Worm (Caenorhabditis elegans) whole organism, L1 larva: Measurements from ENCODE around the gene ZK813.6.

Source experiments
- C04F5.9 ChIP-seq: sonication (generic microtip); optimal IDR thresholded peaks from 2 replicates; lab custom pipeline; 2016; ENCODE audit warnings: missing genetic modification characterization, missing compliant biosample characterization
- C34B4.2 ChIP-seq: sonication (generic microtip); optimal IDR thresholded peaks from 2 replicates; lab custom pipeline; 2017; ENCODE audit warnings: mild to moderate bottlenecking, missing genetic modification characterization, missing compliant biosample characterization
- aha-1 ChIP-seq: fragments of 150-350 bp; optimal IDR thresholded peaks from 2 replicates; lab custom pipeline; 2014; ENCODE audit warnings: missing biosample characterization, missing genetic modification characterization
- alr-1 ChIP-seq: fragments of 200-800 bp; sonication (Bioruptor generic); optimal IDR thresholded peaks from 2 replicates; lab custom pipeline; 2018; ENCODE audit warnings: borderline replicate concordance, mild to moderate bottlenecking, missing genetic modification characterization, missing compliant biosample characterization
- ceh-8 ChIP-seq: fragments of 200-800 bp; sonication (Bioruptor generic); optimal IDR thresholded peaks from 2 replicates; lab custom pipeline; 2018; ENCODE audit warnings: mild to moderate bottlenecking, missing genetic modification characterization, moderate library complexity, missing compliant biosample characterization
- ceh-82 ChIP-seq, 3 experiments: fragments of 150-350 bp in 1 of 3; sonication (generic microtip) in 2 of 3; optimal IDR thresholded peaks; 2 replicates each; lab custom pipeline; 2014 to 2017; ENCODE audit warnings: missing biosample characterization in 3 of 3, missing genetic modification characterization in 3 of 3
- ceh-88 ChIP-seq: fragments of 200-800 bp; sonication (Bioruptor generic); IDR thresholded peaks from 2 replicates; pipeline ENCODE4 v1.3.6; 2022; ENCODE audit warnings: missing genetic modification characterization, missing compliant biosample characterization
- ceh-90 ChIP-seq: sonication (generic microtip); optimal IDR thresholded peaks from 2 replicates; lab custom pipeline; 2016; ENCODE audit warnings: missing genetic modification characterization, missing compliant biosample characterization
- dpl-1 ChIP-seq, 3 experiments: fragments of 150-350 bp in 2 of 3; sonication (generic microtip) in 1 of 3; optimal IDR thresholded peaks; 2 replicates each; lab custom pipeline; 2014 to 2017; ENCODE audit warnings: missing biosample characterization in 3 of 3, missing genetic modification characterization in 3 of 3, missing genetic modification reagents in 3 of 3
- dsc-1 ChIP-seq: sonication (generic microtip); optimal IDR thresholded peaks from 2 replicates; lab custom pipeline; 2016; ENCODE audit warnings: mild to moderate bottlenecking, missing genetic modification characterization, missing compliant biosample characterization
- efl-1 ChIP-seq, 4 experiments: fragments of 150-350 bp; optimal IDR thresholded peaks in 3 of 4; peaks in 1 of 4; 1 replicate in 1 of 4; 2 replicates in 3 of 4; lab custom pipeline; 2014; ENCODE audit warnings: missing biosample characterization in 2 of 4, missing genetic modification characterization in 2 of 4, missing genetic modification reagents in 2 of 4
- efl-3 ChIP-seq: fragments of 200-800 bp; sonication (Bioruptor generic); optimal IDR thresholded peaks from 2 replicates; lab custom pipeline; 2018; ENCODE audit warnings: mild to moderate bottlenecking, missing genetic modification characterization, missing compliant biosample characterization
- ets-5 ChIP-seq: fragments of 200-800 bp; sonication (Bioruptor generic); IDR thresholded peaks from 2 replicates; pipeline ENCODE4 v1.3.6; 2022; ENCODE audit warnings: missing genetic modification characterization, missing compliant biosample characterization
- fkh-8 ChIP-seq: sonication (generic microtip); optimal IDR thresholded peaks from 2 replicates; lab custom pipeline; 2016; ENCODE audit warnings: mild to moderate bottlenecking, missing genetic modification characterization, missing compliant biosample characterization
- fos-1 ChIP-seq: fragments of 150-350 bp; optimal IDR thresholded peaks from 2 replicates; lab custom pipeline; 2014; ENCODE audit warnings: missing biosample characterization, missing genetic modification characterization
- hlh-17 ChIP-seq: fragments of 200-800 bp; sonication (Bioruptor generic); optimal IDR thresholded peaks from 2 replicates; lab custom pipeline; 2018; ENCODE audit warnings: missing genetic modification characterization, mild to moderate bottlenecking, missing compliant biosample characterization, moderate library complexity, borderline replicate concordance
- hlh-4 ChIP-seq: sonication (generic microtip); optimal IDR thresholded peaks from 2 replicates; lab custom pipeline; 2016; ENCODE audit warnings: mild to moderate bottlenecking, missing genetic modification characterization, missing compliant biosample characterization
- hpl-2 ChIP-seq: fragments of 150-350 bp; optimal IDR thresholded peaks from 2 replicates; lab custom pipeline; 2014; ENCODE audit warnings: missing biosample characterization, missing genetic modification reagents, missing genetic modification characterization
- jun-1 ChIP-seq: fragments of 150-350 bp; optimal IDR thresholded peaks from 2 replicates; lab custom pipeline; 2014; ENCODE audit warnings: missing biosample characterization, missing genetic modification reagents, missing genetic modification characterization
- lin-13 ChIP-seq: fragments of 150-350 bp; optimal IDR thresholded peaks from 2 replicates; lab custom pipeline; 2014; ENCODE audit warnings: missing biosample characterization, missing genetic modification reagents, missing genetic modification characterization
- lin-14 ChIP-seq: fragments of 200-800 bp; sonication (Bioruptor generic); optimal IDR thresholded peaks from 2 replicates; lab custom pipeline; 2018; ENCODE audit warnings: mild to moderate bottlenecking, missing genetic modification characterization, moderate library complexity, missing compliant biosample characterization
- lin-35 ChIP-seq, 2 experiments: fragments of 150-350 bp; optimal IDR thresholded peaks; 2 replicates each; lab custom pipeline; 2014; ENCODE audit warnings: missing biosample characterization in 2 of 2, missing genetic modification characterization in 2 of 2, missing genetic modification reagents in 2 of 2
- lin-39 ChIP-seq: fragments of 150-350 bp; optimal IDR thresholded peaks from 2 replicates; lab custom pipeline; 2014; ENCODE audit warnings: missing biosample characterization, missing genetic modification reagents, missing genetic modification characterization
- mdl-1 ChIP-seq, 2 experiments: fragments of 150-350 bp; optimal IDR thresholded peaks; 2 replicates each; lab custom pipeline; 2014 to 2017; ENCODE audit warnings: missing biosample characterization in 2 of 2, missing genetic modification characterization in 2 of 2, inconsistent platforms in 1 of 2
- mep-1 ChIP-seq: fragments of 150-350 bp; optimal IDR thresholded peaks from 2 replicates; lab custom pipeline; 2014; ENCODE audit warnings: missing biosample characterization, missing genetic modification characterization
- nhr-19 ChIP-seq: fragments of 200-800 bp; sonication (Bioruptor generic); conservative IDR thresholded peaks from 2 replicates; pipeline ENCODE4 v1.3.6; 2022; ENCODE audit warnings: missing genetic modification characterization, missing compliant biosample characterization
- nhr-28 ChIP-seq: fragments of 150-350 bp; optimal IDR thresholded peaks from 2 replicates; lab custom pipeline; 2014; ENCODE audit warnings: missing biosample characterization, missing genetic modification characterization
- nhr-71 ChIP-seq: sonication (generic microtip); optimal IDR thresholded peaks from 2 replicates; lab custom pipeline; 2016; ENCODE audit warnings: mild to moderate bottlenecking, missing genetic modification characterization, moderate library complexity, missing compliant biosample characterization
- nhr-77 ChIP-seq: fragments of 150-350 bp; optimal IDR thresholded peaks from 2 replicates; lab custom pipeline; 2014; ENCODE audit warnings: missing biosample characterization, missing genetic modification characterization
- nhr-84 ChIP-seq: sonication (generic microtip); optimal IDR thresholded peaks from 2 replicates; lab custom pipeline; 2017; ENCODE audit warnings: missing biosample characterization, missing genetic modification characterization
- nhr-85 ChIP-seq: sonication (generic microtip); peaks from one replicate; lab custom pipeline; 2016; ENCODE audit warnings: missing genetic modification characterization, inconsistent platforms, missing compliant biosample characterization
- pax-3 ChIP-seq: fragments of 200-800 bp; sonication (Bioruptor generic); optimal IDR thresholded peaks from 2 replicates; lab custom pipeline; 2018; ENCODE audit warnings: mild to moderate bottlenecking, missing genetic modification characterization, moderate library complexity, missing compliant biosample characterization
- pqm-1 ChIP-seq: sonication (generic microtip); optimal IDR thresholded peaks from 3 replicates; lab custom pipeline; 2017; ENCODE audit warnings: missing biosample characterization, missing genetic modification characterization
- snu-23 ChIP-seq: sonication (generic microtip); optimal IDR thresholded peaks from 2 replicates; lab custom pipeline; 2016; ENCODE audit warnings: missing genetic modification characterization, missing compliant biosample characterization
- sup-37 ChIP-seq: fragments of 200-800 bp; sonication (Bioruptor generic); optimal IDR thresholded peaks from 2 replicates; lab custom pipeline; 2018; ENCODE audit warnings: mild to moderate bottlenecking, missing genetic modification characterization, missing compliant biosample characterization
- tbx-2 ChIP-seq: sonication (generic microtip); optimal IDR thresholded peaks from 2 replicates; lab custom pipeline; 2016; ENCODE audit warnings: missing genetic modification characterization, missing compliant biosample characterization
- unc-130 ChIP-seq: fragments of 150-350 bp; optimal IDR thresholded peaks from 2 replicates; lab custom pipeline; 2017; ENCODE audit warnings: missing biosample characterization, missing genetic modification characterization, inconsistent platforms
- unc-62 ChIP-seq: fragments of 150-350 bp; optimal IDR thresholded peaks from 2 replicates; lab custom pipeline; 2014; ENCODE audit warnings: missing biosample characterization, missing genetic modification reagents, missing genetic modification characterization
- unc-98 ChIP-seq: fragments of 200-800 bp; sonication (Bioruptor generic); IDR thresholded peaks from 2 replicates; pipeline ENCODE4 v1.3.6; 2022; ENCODE audit warnings: missing genetic modification characterization, missing compliant biosample characterization
- vab-15 ChIP-seq: sonication (generic microtip); optimal IDR thresholded peaks from 2 replicates; lab custom pipeline; 2017; ENCODE audit warnings: missing genotype, mild to moderate bottlenecking, missing genetic modification characterization, missing compliant biosample characterization
- zip-4 ChIP-seq: fragments of 200-800 bp; sonication (Bioruptor generic); optimal IDR thresholded peaks from 2 replicates; lab custom pipeline; 2018; ENCODE audit warnings: mild to moderate bottlenecking, missing genetic modification characterization, moderate library complexity, missing compliant biosample characterization

Gene ZK813.6

DNA sequence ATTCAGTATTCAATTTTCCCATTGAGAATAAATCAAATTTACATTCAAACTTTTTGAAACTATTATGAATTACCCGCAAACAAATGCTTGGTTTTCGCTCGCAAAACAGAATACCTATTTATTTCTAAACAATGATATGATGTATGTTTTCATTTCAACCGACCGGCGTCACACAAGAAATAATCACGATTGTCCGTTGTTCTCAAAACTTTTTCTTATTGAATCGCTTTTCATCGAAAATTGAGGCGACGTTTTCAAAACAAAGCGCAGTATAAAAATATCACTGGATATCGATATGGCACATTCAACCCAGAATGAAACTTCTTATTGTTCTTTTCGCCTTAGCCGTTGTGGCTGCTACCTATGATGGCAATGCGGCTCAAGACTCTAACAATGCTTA, 16.9 kb downstream of the ZK813.6 start, which contains the start of gene ZK813.3:
Gene ZK813.3 (plus strand): TSS at position 301 of the 400 bp plus-strand sequence.
- TF ChIP-seq hlh-4 (no peak), nhr-19 (GFP tag; lab: Robert Waterston, UW) (no peak), tbx-2 (tag; lab: Kevin White, UChicago) (no peak), sup-37 (GFP tag; lab: Kevin White, UChicago) (no peak), nhr-84 (no peak), unc-62 (GFP tag; lab: Kevin White, UChicago) (no peak), snu-23 (GFP tag; lab: Kevin White, UChicago) (no peak), dpl-1 (GFP tag; optimal IDR thresholded peaks at IDR 0.05; lab: Kevin White, UChicago) (no peak), ceh-90 (tag; lab: Kevin White, UChicago) (no peak), unc-130 (tag; lab: Kevin White, UChicago) (no peak), pax-3 (tag; lab: Kevin White, UChicago) (no peak), lin-13 (no peak), ceh-88 (no peak), lin-39 (tag; lab: Kevin White, UChicago) (no peak), nhr-85 (no peak)

DNA sequence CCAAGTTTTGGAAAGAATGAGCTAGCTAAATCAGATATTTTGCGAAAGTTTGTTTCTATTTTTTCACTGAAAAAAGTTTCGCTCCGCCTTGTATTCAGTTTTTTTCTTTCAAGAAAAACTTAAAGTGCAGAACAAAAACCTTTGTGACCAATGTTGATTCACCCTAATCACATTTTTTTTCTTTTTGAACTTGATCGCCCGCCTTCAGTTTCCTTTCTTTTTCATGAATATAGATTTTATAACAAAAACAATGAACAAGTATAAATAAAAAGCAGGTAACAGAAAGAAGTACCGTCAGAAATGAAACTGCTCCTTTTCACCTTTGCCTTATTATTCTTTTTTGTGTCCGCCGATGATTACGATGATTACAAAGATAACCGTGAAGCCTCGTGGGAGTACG, 18.9 kb downstream of the ZK813.6 start, which contains the start of gene ZK813.2:
Gene ZK813.2 (plus strand): TSS at position 301 of the 400 bp plus-strand sequence.
- TF ChIP-seq alr-1 (no peak), unc-130 (tag; lab: Kevin White, UChicago) (no peak), pqm-1 (tag; lab: Kevin White, UChicago) (no peak), zip-4 (no peak), nhr-28 (no peak), lin-35 (GFP tag; optimal IDR thresholded peaks at IDR 0.05; lab: Kevin White, UChicago) (no peak), C34B4.2 (no peak), vab-15 (no peak), jun-1 (tag; lab: Kevin White, UChicago) (no peak), lin-13 (no peak), ceh-82 (tag; optimal IDR thresholded peaks at IDR 0.05; lab: Kevin White, UChicago) (no peak)

DNA sequence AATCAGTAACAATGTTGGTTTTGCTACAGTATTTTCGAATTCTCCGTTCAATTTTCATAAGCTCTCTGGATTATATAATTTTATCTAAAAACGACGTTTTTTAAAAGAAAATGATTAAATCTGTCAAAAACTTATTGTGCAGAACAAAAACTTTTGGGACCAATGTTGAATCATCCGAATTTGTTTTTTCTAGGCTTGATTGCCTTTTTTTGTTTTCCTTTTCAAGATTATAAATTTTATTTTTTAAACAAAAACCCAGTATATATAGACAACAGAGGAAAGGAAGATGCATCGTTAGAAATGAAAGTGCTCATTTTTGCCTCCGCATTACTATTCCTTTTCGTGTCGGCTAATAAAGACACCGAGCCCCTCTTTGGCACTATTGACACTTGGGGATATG, 19.9 kb downstream of the ZK813.6 start, which contains the start of gene ZK813.7:
Gene ZK813.7 (plus strand): TSS at position 301 of the 400 bp plus-strand sequence.
- TF ChIP-seq C04F5.9 (tag; lab: Kevin White, UChicago) = no peak
- no peak for TF ChIP-seq fos-1 (tag; lab: Kevin White, UChicago)
- no peak for TF ChIP-seq lin-14 (GFP tag; lab: Kevin White, UChicago)
- TF ChIP-seq unc-62 (GFP tag; lab: Kevin White, UChicago) = no peak
- TF ChIP-seq hpl-2 = no peak
- TF ChIP-seq ceh-82 (tag; optimal IDR thresholded peaks at IDR 0.05; lab: Kevin White, UChicago) = no peak
- TF ChIP-seq unc-98 (GFP tag; lab: Robert Waterston, UW) = no peak
- TF ChIP-seq nhr-85 = no peak
- no peak for TF ChIP-seq hlh-4
- TF ChIP-seq mdl-1 (tag; optimal IDR thresholded peaks at IDR 0.05; lab: Kevin White, UChicago) = no peak
- no peak for TF ChIP-seq ceh-8 (GFP tag; lab: Kevin White, UChicago)
- no peak for TF ChIP-seq efl-1 (optimal IDR thresholded peaks at IDR 0.05; lab: Kevin White, UChicago)
- TF ChIP-seq efl-1 (GFP tag; optimal IDR thresholded peaks at IDR 0.05 in 1 of 2; lab: Kevin White, UChicago) = no peak
- TF ChIP-seq lin-39 (tag; lab: Kevin White, UChicago) = no peak

DNA sequence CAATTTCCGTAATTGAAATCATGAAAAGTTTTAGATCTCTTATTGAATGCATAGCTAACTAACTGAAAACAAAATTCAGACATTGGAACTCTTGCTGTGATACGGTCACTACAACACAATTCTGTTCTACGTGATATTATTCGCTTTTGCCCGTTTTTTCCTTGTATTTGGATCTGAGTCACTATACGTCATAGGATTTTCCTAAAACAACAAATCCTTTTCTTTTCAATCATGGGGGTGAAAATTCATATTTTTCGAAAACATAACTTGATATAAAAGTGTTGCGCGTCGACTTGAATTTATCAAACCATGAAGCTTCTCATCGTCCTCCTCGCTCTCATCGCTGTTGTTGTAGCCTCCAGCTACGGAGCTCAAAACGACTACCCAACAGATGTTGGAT, 21.4 kb downstream of the ZK813.6 start, which contains the start of gene ZK813.1:
Gene ZK813.1 (plus strand): TSS at position 301 of the 400 bp plus-strand sequence.
- TF ChIP-seq nhr-84 = no peak
- TF ChIP-seq nhr-71 (tag; lab: Kevin White, UChicago) = no peak
- no peak for TF ChIP-seq jun-1 (tag; lab: Kevin White, UChicago)
- TF ChIP-seq lin-14 (GFP tag; lab: Kevin White, UChicago) = no peak
- no peak for TF ChIP-seq nhr-85
- no peak for TF ChIP-seq dsc-1 (tag; lab: Kevin White, UChicago)
- no peak for TF ChIP-seq aha-1 (tag; lab: Kevin White, UChicago)
- no peak for TF ChIP-seq fkh-8 (tag; lab: Kevin White, UChicago)
- no peak for TF ChIP-seq efl-3 (GFP tag; lab: Kevin White, UChicago)
- TF ChIP-seq ceh-8 (GFP tag; lab: Kevin White, UChicago) = no peak
- TF ChIP-seq hlh-17 = no peak
- TF ChIP-seq nhr-77 (tag; lab: Kevin White, UChicago) = no peak
- no peak for TF ChIP-seq ets-5
- TF ChIP-seq mep-1 = no peak
